Worm (Caenorhabditis elegans) whole organism, L4 larva: Measurements from ENCODE around the gene hot-4.
A peak's percentile ranks its signal among the peaks of the same experiment; 100 is the strongest.

Source experiments
- D1046.2 ChIP-seq: fragments of 200-800 bp; sonication (Bioruptor generic); IDR thresholded peaks from 2 replicates; pipeline ENCODE4 v1.3.6; 2022; ENCODE audit warnings: missing genetic modification characterization, missing compliant biosample characterization
- F10B5.3 ChIP-seq: sonication (generic microtip); optimal IDR thresholded peaks from 2 replicates; lab custom pipeline; 2016; ENCODE audit warnings: mild to moderate bottlenecking, missing genetic modification characterization, missing compliant biosample characterization
- Y48G9A.11 ChIP-seq: fragments of 200-800 bp; sonication (Bioruptor generic); IDR thresholded peaks from 2 replicates; pipeline ENCODE4 v1.3.6; 2022; ENCODE audit warnings: missing genetic modification reagents, missing genetic modification characterization, missing compliant biosample characterization
- Y5F2A.4 ChIP-seq: fragments of 200-800 bp; sonication (Bioruptor generic); optimal IDR thresholded peaks from 2 replicates; lab custom pipeline; 2018; ENCODE audit warnings: mild to moderate bottlenecking, missing genetic modification characterization, missing compliant biosample characterization
- Y75B8A.6 ChIP-seq: fragments of 200-800 bp; sonication (Bioruptor generic); IDR thresholded peaks from 2 replicates; pipeline ENCODE4 v1.3.6; 2022; ENCODE audit warnings: missing genetic modification reagents, missing genetic modification characterization, missing compliant biosample characterization
- ZK337.2 ChIP-seq: fragments of 200-800 bp; sonication (Bioruptor generic); IDR thresholded peaks from 2 replicates; pipeline ENCODE4 v1.3.6; 2022; ENCODE audit warnings: missing genetic modification reagents, missing genetic modification characterization, missing compliant biosample characterization
- aha-1 ChIP-seq: fragments of 150-350 bp; peaks from one replicate; lab custom pipeline; 2014; ENCODE audit warnings: missing biosample characterization, missing genetic modification characterization
- arid-1 ChIP-seq: fragments of 200-800 bp; sonication (Bioruptor generic); conservative IDR thresholded peaks from 2 replicates; pipeline ENCODE4 v1.3.6; 2022; ENCODE audit warnings: missing genetic modification reagents, missing genetic modification characterization, missing compliant biosample characterization
- attf-4 ChIP-seq: sonication (generic microtip); optimal IDR thresholded peaks from 3 replicates; lab custom pipeline; 2017; ENCODE audit warnings: missing biosample characterization, missing genetic modification characterization
- ceh-82 ChIP-seq: sonication (generic microtip); optimal IDR thresholded peaks from 2 replicates; lab custom pipeline; 2017; ENCODE audit warnings: missing biosample characterization, missing genetic modification characterization
- ces-1 ChIP-seq: fragments of 150-350 bp; sonication (generic microtip); optimal IDR thresholded peaks from 4 replicates; lab custom pipeline; 2014; ENCODE audit warnings: missing biosample characterization, missing genetic modification reagents, missing genetic modification characterization
- daf-12 ChIP-seq: fragments of 150-350 bp; optimal IDR thresholded peaks from 2 replicates; lab custom pipeline; 2014; ENCODE audit warnings: missing biosample characterization, missing genetic modification reagents, missing genetic modification characterization
- daf-16 ChIP-seq, 3 experiments: sonication (generic microtip); optimal IDR thresholded peaks; 2 replicates each; lab custom pipeline; 2016 to 2017; ENCODE audit warnings: missing genetic modification characterization in 3 of 3, missing genetic modification reagents in 3 of 3, mild to moderate bottlenecking in 2 of 3, missing compliant biosample characterization in 2 of 3, missing biosample characterization in 1 of 3, moderate library complexity in 1 of 3
- daf-19 ChIP-seq: fragments of 200-800 bp; sonication (Bioruptor generic); conservative IDR thresholded peaks from 2 replicates; pipeline ENCODE4 v1.3.6; 2022; ENCODE audit warnings: missing genetic modification characterization, missing compliant biosample characterization
- daf-8 ChIP-seq: fragments of 200-800 bp; sonication (Bioruptor generic); IDR thresholded peaks from 2 replicates; pipeline ENCODE4 v1.3.6; 2022; ENCODE audit warnings: missing genetic modification characterization, missing compliant biosample characterization
- dmd-8 ChIP-seq: fragments of 200-800 bp; sonication (Bioruptor generic); IDR thresholded peaks from 2 replicates; pipeline ENCODE4 v1.3.6; 2022; ENCODE audit warnings: missing genetic modification characterization, missing compliant biosample characterization
- dmd-9 ChIP-seq: fragments of 200-800 bp; sonication (Bioruptor generic); IDR thresholded peaks from 2 replicates; pipeline ENCODE4 v1.3.6; 2022; ENCODE audit warnings: missing genetic modification reagents, missing genetic modification characterization, missing compliant biosample characterization
- dve-1 ChIP-seq: sonication (generic microtip); optimal IDR thresholded peaks from 2 replicates; lab custom pipeline; 2017; ENCODE audit warnings: antibody characterized with exemption, mild to moderate bottlenecking, missing genetic modification characterization, missing compliant biosample characterization; ENCODE audit not compliant: insufficient read depth
- egl-27 ChIP-seq: sonication (generic microtip); optimal IDR thresholded peaks from 3 replicates; lab custom pipeline; 2017; ENCODE audit warnings: missing biosample characterization, missing genetic modification reagents, missing genetic modification characterization
- fos-1 ChIP-seq: fragments of 150-350 bp; optimal IDR thresholded peaks from 2 replicates; lab custom pipeline; 2014; ENCODE audit warnings: missing biosample characterization, missing genetic modification characterization
- hif-1 ChIP-seq, 2 experiments: sonication (generic microtip); optimal IDR thresholded peaks; 2 replicates each; lab custom pipeline; 2016 to 2017; ENCODE audit warnings: missing compliant biosample characterization in 2 of 2, missing genetic modification characterization in 2 of 2, missing genetic modification reagents in 2 of 2, missing genotype in 2 of 2, mild to moderate bottlenecking in 1 of 2
- hlh-30 ChIP-seq: sonication (generic microtip); optimal IDR thresholded peaks from 2 replicates; lab custom pipeline; 2017; ENCODE audit warnings: antibody characterized with exemption, mild to moderate bottlenecking, missing genetic modification characterization, missing compliant biosample characterization; ENCODE audit not compliant: insufficient read depth
- hmg-1.1 ChIP-seq: fragments of 200-800 bp; sonication (Bioruptor generic); IDR thresholded peaks from 2 replicates; pipeline ENCODE4 v1.3.6; 2022; ENCODE audit warnings: missing genetic modification reagents, missing genetic modification characterization, missing compliant biosample characterization
- jun-1 ChIP-seq: fragments of 150-350 bp; optimal IDR thresholded peaks from 2 replicates; lab custom pipeline; 2014; ENCODE audit warnings: missing biosample characterization, missing genetic modification reagents, missing genetic modification characterization
- lim-7 ChIP-seq: fragments of 200-800 bp; sonication (Bioruptor generic); IDR thresholded peaks from 2 replicates; pipeline ENCODE4 v1.3.6; 2022; ENCODE audit warnings: missing genetic modification characterization, missing compliant biosample characterization
- lin-13 ChIP-seq: fragments of 150-350 bp; optimal IDR thresholded peaks from 2 replicates; lab custom pipeline; 2014; ENCODE audit warnings: missing biosample characterization, missing genetic modification reagents, missing genetic modification characterization
- lin-15B ChIP-seq: fragments of 150-350 bp; sonication (generic microtip); optimal IDR thresholded peaks from 3 replicates; lab custom pipeline; 2014; ENCODE audit warnings: missing biosample characterization, missing genetic modification characterization
- lin-29 ChIP-seq: fragments of 200-800 bp; sonication (Bioruptor generic); IDR thresholded peaks from 2 replicates; pipeline ENCODE4 v1.3.6; 2022; ENCODE audit warnings: missing genetic modification reagents, missing genetic modification characterization, missing compliant biosample characterization
- lin-38 ChIP-seq: fragments of 200-800 bp; sonication (Bioruptor generic); IDR thresholded peaks from 2 replicates; pipeline ENCODE4 v1.3.6; 2022; ENCODE audit warnings: missing genetic modification reagents, missing genetic modification characterization, missing compliant biosample characterization
- lin-39 ChIP-seq: fragments of 150-350 bp; optimal IDR thresholded peaks from 2 replicates; lab custom pipeline; 2014; ENCODE audit warnings: missing biosample characterization, missing genetic modification reagents, missing genetic modification characterization
- lir-3 ChIP-seq: sonication (generic microtip); optimal IDR thresholded peaks from 2 replicates; lab custom pipeline; 2016; ENCODE audit warnings: mild to moderate bottlenecking, missing genetic modification characterization, missing compliant biosample characterization
- lsy-2 ChIP-seq, 2 experiments: fragments of 150-350 bp in 1 of 2; sonication (generic microtip) in 1 of 2; optimal IDR thresholded peaks; 2 replicates each; lab custom pipeline; 2014 to 2017; ENCODE audit warnings: missing biosample characterization in 2 of 2, missing genetic modification characterization in 2 of 2
- mdl-1 ChIP-seq, 2 experiments: fragments of 150-350 bp in 1 of 2; sonication (generic microtip) in 1 of 2; optimal IDR thresholded peaks; 2 replicates each; lab custom pipeline; 2014 to 2017; ENCODE audit warnings: missing biosample characterization in 2 of 2, missing genetic modification characterization in 2 of 2
- mep-1 ChIP-seq: fragments of 150-350 bp; sonication (generic microtip); optimal IDR thresholded peaks from 3 replicates; lab custom pipeline; 2014; ENCODE audit warnings: missing biosample characterization, missing genetic modification characterization
- mxl-2 ChIP-seq: fragments of 200-800 bp; sonication (Bioruptor generic); conservative IDR thresholded peaks from 2 replicates; pipeline ENCODE4 v1.3.6; 2022; ENCODE audit warnings: missing genetic modification reagents, missing genetic modification characterization, missing compliant biosample characterization
- mxl-3 ChIP-seq: fragments of 200-800 bp; sonication (Bioruptor generic); optimal IDR thresholded peaks from 2 replicates; lab custom pipeline; 2018; ENCODE audit warnings: mild to moderate bottlenecking, missing genetic modification characterization, missing compliant biosample characterization
- nhr-42 ChIP-seq: fragments of 200-800 bp; sonication (Bioruptor generic); IDR thresholded peaks from 2 replicates; pipeline ENCODE4 v1.3.6; 2022; ENCODE audit warnings: missing genetic modification characterization, missing compliant biosample characterization
- nhr-6 ChIP-seq: fragments of 150-350 bp; optimal IDR thresholded peaks from 2 replicates; lab custom pipeline; 2014; ENCODE audit warnings: missing biosample characterization, missing genetic modification characterization
- nhr-77 ChIP-seq: fragments of 150-350 bp; optimal IDR thresholded peaks from 2 replicates; lab custom pipeline; 2014; ENCODE audit warnings: missing biosample characterization, missing genetic modification characterization
- saeg-2 ChIP-seq: fragments of 200-800 bp; sonication (Bioruptor generic); IDR thresholded peaks from 2 replicates; pipeline ENCODE4 v1.3.6; 2022; ENCODE audit warnings: missing genetic modification reagents, missing genetic modification characterization, missing compliant biosample characterization
- skn-1 ChIP-seq: fragments of 150-350 bp; optimal IDR thresholded peaks from 2 replicates; lab custom pipeline; 2014; ENCODE audit warnings: missing biosample characterization, missing genetic modification characterization
- snpc-1.2 ChIP-seq: fragments of 200-800 bp; sonication (Bioruptor generic); IDR thresholded peaks from 2 replicates; pipeline ENCODE4 v1.3.6; 2022; ENCODE audit warnings: missing genetic modification reagents, missing genetic modification characterization, missing compliant biosample characterization
- snpc-4 ChIP-seq: fragments of 150-350 bp; optimal IDR thresholded peaks from 2 replicates; lab custom pipeline; 2014; ENCODE audit warnings: missing biosample characterization, missing genetic modification characterization
- tag-97 ChIP-seq: fragments of 200-800 bp; sonication (Bioruptor generic); IDR thresholded peaks from 2 replicates; pipeline ENCODE4 v1.3.6; 2022; ENCODE audit warnings: missing genetic modification characterization, missing compliant biosample characterization
- tra-1 ChIP-seq: fragments of 200-800 bp; sonication (Bioruptor generic); IDR thresholded peaks from 2 replicates; pipeline ENCODE4 v1.3.6; 2022; ENCODE audit warnings: missing genetic modification reagents, missing genetic modification characterization, missing compliant biosample characterization
- unc-130 ChIP-seq: sonication (generic microtip); optimal IDR thresholded peaks from 2 replicates; lab custom pipeline; 2016; ENCODE audit warnings: missing genetic modification reagents, missing genetic modification characterization, missing compliant biosample characterization
- unc-62 ChIP-seq, 3 experiments: fragments of 150-350 bp in 1 of 3; sonication (generic microtip); optimal IDR thresholded peaks in 2 of 3; peaks in 1 of 3; 1 replicate in 1 of 3; 2 replicates in 2 of 3; lab custom pipeline; 2014 to 2017; ENCODE audit warnings: missing biosample characterization in 3 of 3, missing genetic modification characterization in 3 of 3, missing genetic modification reagents in 3 of 3, missing genotype in 1 of 3
- vab-7 ChIP-seq: fragments of 200-800 bp; sonication (Bioruptor generic); IDR thresholded peaks from 2 replicates; pipeline ENCODE4 v1.3.6; 2022; ENCODE audit warnings: missing genetic modification reagents, missing genetic modification characterization, missing compliant biosample characterization
- zag-1 ChIP-seq: fragments of 150-350 bp; optimal IDR thresholded peaks from 2 replicates; lab custom pipeline; 2014; ENCODE audit warnings: missing biosample characterization, missing genetic modification characterization
- zfp-2 ChIP-seq: sonication (generic microtip); optimal IDR thresholded peaks from 2 replicates; lab custom pipeline; 2016; ENCODE audit warnings: mild to moderate bottlenecking, missing genetic modification characterization, missing compliant biosample characterization
- zip-2 ChIP-seq: fragments of 150-350 bp; optimal IDR thresholded peaks from 2 replicates; lab custom pipeline; 2014; ENCODE audit warnings: missing biosample characterization, missing genetic modification characterization
- ztf-11 ChIP-seq: fragments of 150-350 bp; optimal IDR thresholded peaks from 2 replicates; lab custom pipeline; 2014; ENCODE audit warnings: missing biosample characterization, missing genetic modification characterization

Gene hot-4

ce11 chrIII:6179062-6179461 is 38.2 kb upstream of the hot-4 start (continued):
- no peak for TF ChIP-seq hif-1 (tag; optimal IDR thresholded peaks at IDR 0.05; lab: Kevin White, UChicago)
- no peak for TF ChIP-seq skn-1 (tag; lab: Kevin White, UChicago)
- no peak for TF ChIP-seq lsy-2 (tag; optimal IDR thresholded peaks at IDR 0.05; lab: Kevin White, UChicago)
- TF ChIP-seq daf-16 (GFP tag; optimal IDR thresholded peaks at IDR 0.05; lab: Kevin White, UChicago): peak in 1 of 2 experiments; percentile 29
- TF ChIP-seq daf-16 (tag; optimal IDR thresholded peaks at IDR 0.05; lab: Kevin White, UChicago): peak; percentile 56
- peak; percentile 82 for TF ChIP-seq nhr-77 (tag; lab: Kevin White, UChicago)
- no peak for TF ChIP-seq Y5F2A.4
- TF ChIP-seq mxl-3: peak; percentile 77
- TF ChIP-seq daf-12 (tag; lab: Kevin White, UChicago): no peak
- TF ChIP-seq egl-27 (tag; lab: Kevin White, UChicago): no peak
- TF ChIP-seq aha-1 (tag; lab: Kevin White, UChicago): no peak
- TF ChIP-seq zag-1: no peak
- no peak for TF ChIP-seq lin-39 (tag; lab: Kevin White, UChicago)
- no peak for TF ChIP-seq snpc-4 (tag; lab: Kevin White, UChicago)
- TF ChIP-seq tra-1 (GFP tag; lab: Robert Waterston, UW): peak; percentile 73; the same call in 1 of the 2 replicates
- TF ChIP-seq tag-97 (GFP tag; lab: Robert Waterston, UW): no peak
- TF ChIP-seq ceh-82 (tag; lab: Kevin White, UChicago): no peak
- no peak for TF ChIP-seq dmd-8
- TF ChIP-seq nhr-42: no peak
- no peak for TF ChIP-seq Y48G9A.11 (GFP tag; lab: Robert Waterston, UW)
- no peak for TF ChIP-seq zip-2 (tag; lab: Kevin White, UChicago)
- TF ChIP-seq lin-13: no peak
- peak; percentile 70 for TF ChIP-seq dve-1 (tag; lab: Kevin White, UChicago)
- TF ChIP-seq ZK337.2 (GFP tag; lab: Robert Waterston, UW): no peak
- no peak for TF ChIP-seq zfp-2
- peak in 1 of 2 experiments; percentile 37 for TF ChIP-seq unc-62 (GFP tag; optimal IDR thresholded peaks at IDR 0.05 in 1 of 2; lab: Kevin White, UChicago)
- TF ChIP-seq unc-62 (tag; optimal IDR thresholded peaks at IDR 0.05; lab: Kevin White, UChicago): no peak
- TF ChIP-seq fos-1 (tag; lab: Kevin White, UChicago): peak; percentile 50
- TF ChIP-seq lin-38 (GFP tag; lab: Robert Waterston, UW): no peak
- no peak for TF ChIP-seq attf-4 (tag; lab: Kevin White, UChicago)
- TF ChIP-seq snpc-1.2 (GFP tag; lab: Robert Waterston, UW): no peak
- no peak for TF ChIP-seq D1046.2 (GFP tag; lab: Robert Waterston, UW)
- no peak for TF ChIP-seq ztf-11
- TF ChIP-seq vab-7: no peak
- TF ChIP-seq saeg-2 (GFP tag; lab: Robert Waterston, UW): no peak
- no peak for TF ChIP-seq mxl-2 (GFP tag; lab: Robert Waterston, UW)
- TF ChIP-seq hlh-30 (tag; lab: Kevin White, UChicago): peak; percentile 18
- TF ChIP-seq arid-1: no peak
- no peak for TF ChIP-seq lin-15B (tag; lab: Kevin White, UChicago)
- TF ChIP-seq nhr-6 (tag; lab: Kevin White, UChicago): no peak
- TF ChIP-seq daf-19 (GFP tag; lab: Robert Waterston, UW): no peak
- peak in 1 of 2 experiments; percentile 78 for TF ChIP-seq mdl-1 (tag; optimal IDR thresholded peaks at IDR 0.05; lab: Kevin White, UChicago)
- no peak for TF ChIP-seq ces-1 (GFP tag; lab: Kevin White, UChicago)
- TF ChIP-seq lir-3 (tag; lab: Kevin White, UChicago): no peak
- no peak for TF ChIP-seq hmg-1.1
- no peak for TF ChIP-seq unc-130
- TF ChIP-seq F10B5.3 (tag; lab: Kevin White, UChicago): no peak
- no peak for TF ChIP-seq daf-8 (GFP tag; lab: Robert Waterston, UW)
- no peak for TF ChIP-seq dmd-9 (GFP tag; lab: Robert Waterston, UW)
- TF ChIP-seq Y75B8A.6 (GFP tag; lab: Robert Waterston, UW): no peak
- TF ChIP-seq lim-7 (GFP tag; lab: Robert Waterston, UW): no peak
- TF ChIP-seq lin-29 (GFP tag; lab: Robert Waterston, UW): no peak
- TF ChIP-seq mep-1: no peak
- TF ChIP-seq jun-1 (tag; lab: Kevin White, UChicago): no peak
